Worm (Caenorhabditis elegans): ENCODE data around the gene F12A10.9.
A peak's percentile ranks its signal among the peaks of the same experiment; 100 is the strongest.
"Not testable (repeated sequence)": the region's sequence is repeated elsewhere in the genome, so short reads cannot be mapped to it uniquely, and the experiment has no call there.

F12A10.9 gene

DNA sequence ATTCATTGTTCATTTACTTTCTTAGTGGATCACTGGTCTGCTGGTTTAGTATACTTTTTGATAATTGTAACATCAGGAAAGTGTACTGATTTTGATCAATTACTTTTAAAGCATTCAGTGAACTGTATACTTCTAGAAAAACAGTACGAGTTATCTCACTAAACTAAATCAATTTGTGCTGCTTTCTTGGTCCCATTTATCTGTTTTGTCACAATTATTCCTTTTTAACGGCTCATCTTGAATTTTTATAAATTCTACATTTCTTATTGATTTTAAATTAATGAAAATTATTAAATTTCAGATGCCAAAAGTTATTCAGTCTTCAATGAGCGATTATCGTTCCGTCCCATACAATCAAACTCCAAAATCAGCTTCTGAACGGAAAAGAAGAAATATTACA is 36.5 kb downstream of the F12A10.9 start, which contains the start of gene hlh-25:
TSS of gene hlh-25 (plus strand) at position 301 of the 400 bp plus-strand sequence.
- not testable (repeated sequence) for TF ChIP-seq daf-16 (GFP tag; optimal IDR thresholded peaks at IDR 0.05); daf-16 (tag; optimal IDR thresholded peaks at IDR 0.05); vab-7 (GFP tag; IDR thresholded peaks at IDR 0.05); F10B5.3 (tag; optimal IDR thresholded peaks at IDR 0.05)

ce11 chrII:5537078-5537477 is 38.6 kb downstream of the F12A10.9 start:
- peak; percentile 65 for TF ChIP-seq spr-1 (tag; optimal IDR thresholded peaks at IDR 0.05)
- TF ChIP-seq T20F7.1 (GFP tag; optimal IDR thresholded peaks at IDR 0.05): peak; percentile 61
- no peak for TF ChIP-seq ctbp-1 (GFP tag; IDR thresholded peaks at IDR 0.05)

DNA sequence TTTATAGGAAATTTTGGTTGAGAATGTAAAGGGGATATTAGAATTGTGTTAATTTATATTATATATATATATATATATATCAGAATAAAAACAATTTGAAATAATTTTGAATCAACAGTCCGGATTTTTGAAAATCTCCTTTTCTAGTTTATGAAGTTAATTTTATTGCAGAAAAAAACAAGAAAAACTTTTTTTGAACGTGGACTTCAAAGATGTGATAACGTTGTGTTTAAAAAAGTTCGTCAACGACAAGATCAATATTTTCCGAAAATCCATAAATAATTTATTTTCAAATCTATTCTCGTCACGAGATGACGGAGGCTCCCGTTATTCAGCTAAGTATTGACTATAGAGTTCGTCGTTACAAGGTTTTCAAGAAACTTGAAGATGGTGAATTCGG is 39.0 kb downstream of the F12A10.9 start, which contains the start of gene C17C3.11:
TSS of gene C17C3.11 (plus strand) at position 301 of the 400 bp plus-strand sequence.
- TF ChIP-seq dpl-1 (GFP tag; optimal IDR thresholded peaks at IDR 0.05): no peak
- no peak for TF ChIP-seq lin-29 (GFP tag; IDR thresholded peaks at IDR 0.05)
- TF ChIP-seq mep-1 (tag; optimal IDR thresholded peaks at IDR 0.05): no peak
- no peak for TF ChIP-seq rbr-2 (tag; optimal IDR thresholded peaks at IDR 0.05)
- TF ChIP-seq lim-7 (GFP tag; IDR thresholded peaks at IDR 0.05): no peak
- no peak for TF ChIP-seq nhr-42 (GFP tag; IDR thresholded peaks at IDR 0.05)
- no peak for TF ChIP-seq aha-1 (tag)
- TF ChIP-seq unc-130 (GFP tag; optimal IDR thresholded peaks at IDR 0.05): no peak

ce11 chrII:5540113-5540512 is 41.6 kb downstream of the F12A10.9 start, which contains the start of gene hlh-27:
hlh-27 (minus strand) TSS chrII:5540213.
- not testable (repeated sequence) for TF ChIP-seq daf-16 (GFP tag; optimal IDR thresholded peaks at IDR 0.05); daf-16 (tag; optimal IDR thresholded peaks at IDR 0.05); snpc-4 (tag; optimal IDR thresholded peaks at IDR 0.05); dmd-6 (GFP tag; IDR thresholded peaks at IDR 0.05)

DNA sequence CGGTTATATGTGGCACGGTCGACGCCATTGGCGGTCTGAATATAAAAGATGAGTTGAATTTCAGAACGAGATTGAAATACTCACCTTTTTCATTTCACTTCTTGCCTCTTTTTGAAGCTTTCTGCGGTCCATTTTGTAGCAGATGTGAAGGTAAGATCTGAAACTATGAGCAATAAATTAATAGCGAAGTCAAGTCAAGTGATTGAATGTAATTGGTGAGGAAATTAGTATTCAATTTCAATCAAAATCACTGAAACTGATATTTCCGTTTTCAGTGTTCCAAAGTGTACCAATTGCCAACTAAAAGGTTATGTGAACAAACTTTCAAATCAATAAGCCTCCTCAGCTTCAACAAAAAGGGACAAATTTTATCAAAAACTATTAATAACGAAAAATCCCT is 43.2 kb downstream of the F12A10.9 start, which contains the start of gene C17C3.24:
TSS of gene C17C3.24 (minus strand) at position 101 of the 400 bp plus-strand sequence.
- TF ChIP-seq egl-27 (tag; optimal IDR thresholded peaks at IDR 0.05): no peak
- TF ChIP-seq ceh-20 (GFP tag; IDR thresholded peaks at IDR 0.05): no peak
- TF ChIP-seq ceh-32 (tag; optimal IDR thresholded peaks at IDR 0.05; ENCODE audit: poor library complexity): no peak
- no peak for TF ChIP-seq Y48G9A.11 (GFP tag; IDR thresholded peaks at IDR 0.05)
- no peak for TF ChIP-seq F10B5.3 (tag; optimal IDR thresholded peaks at IDR 0.05)
- no peak for TF ChIP-seq lin-29 (GFP tag; IDR thresholded peaks at IDR 0.05)
- no peak for TF ChIP-seq R02D3.7 (tag; optimal IDR thresholded peaks at IDR 0.05)
- TF ChIP-seq ama-1 (optimal IDR thresholded peaks at IDR 0.05): no peak
- no peak for TF ChIP-seq dmd-6 (GFP tag; IDR thresholded peaks at IDR 0.05)

- TF ChIP-seq ZK546.5 (tag; optimal IDR thresholded peaks at IDR 0.05): peak; percentile 44 to 74
- TF ChIP-seq ceh-32 (tag; optimal IDR thresholded peaks at IDR 0.05; ENCODE audit: poor library complexity): peak; percentile 89
- TF ChIP-seq Y48G9A.11 (GFP tag; IDR thresholded peaks at IDR 0.05): peak; percentile 75
- peak; percentile 92 for TF ChIP-seq ztf-7 (tag; optimal IDR thresholded peaks at IDR 0.05)
- TF ChIP-seq daf-12 (tag; optimal IDR thresholded peaks at IDR 0.05): no peak
- peak; percentile 61; the same call in 1 of the 2 replicates for TF ChIP-seq dmd-8 (GFP tag; IDR thresholded peaks at IDR 0.05)
- peak; percentile 84 to 93 for TF ChIP-seq mdl-1 (tag; optimal IDR thresholded peaks at IDR 0.05)
- peak; percentile 83 for TF ChIP-seq Y105C5A.15 (GFP tag; IDR thresholded peaks at IDR 0.05)
- TF ChIP-seq zip-2 (tag; optimal IDR thresholded peaks at IDR 0.05): peak; percentile 92
- peak; percentile 94 for TF ChIP-seq madf-9 (GFP tag; conservative IDR thresholded peaks at IDR 0.05)
- TF ChIP-seq nhr-42 (GFP tag; IDR thresholded peaks at IDR 0.05): peak; percentile 96
- TF ChIP-seq egl-27 (tag; optimal IDR thresholded peaks at IDR 0.05): no peak
- peak; percentile 95 for TF ChIP-seq nhr-28 (tag; optimal IDR thresholded peaks at IDR 0.05)
- peak; percentile 95 for TF ChIP-seq zag-1 (tag; optimal IDR thresholded peaks at IDR 0.05)
- TF ChIP-seq attf-4 (tag; optimal IDR thresholded peaks at IDR 0.05): peak; percentile 63
- TF ChIP-seq nhr-41 (GFP tag; IDR thresholded peaks at IDR 0.05): peak; percentile 88
- peak; percentile 78 for TF ChIP-seq lim-7 (GFP tag; IDR thresholded peaks at IDR 0.05)
- peak; percentile 96 for TF ChIP-seq duxl-1 (tag; optimal IDR thresholded peaks at IDR 0.05; ENCODE audit: poor library complexity)
- TF ChIP-seq dmd-9 (GFP tag; IDR thresholded peaks at IDR 0.05): peak; percentile 98
- peak; percentile 83 to 90 for TF ChIP-seq daf-16 (GFP tag; optimal IDR thresholded peaks at IDR 0.05)
- peak; percentile 94 for TF ChIP-seq daf-16 (tag; optimal IDR thresholded peaks at IDR 0.05)
- peak; percentile 96 for TF ChIP-seq arid-1 (GFP tag; conservative IDR thresholded peaks at IDR 0.05)
- TF ChIP-seq T20F7.1 (GFP tag; optimal IDR thresholded peaks at IDR 0.05): peak; percentile 92
- TF ChIP-seq unc-39 (tag; optimal IDR thresholded peaks at IDR 0.05): no peak
- peak; percentile 92 for TF ChIP-seq lin-13 (GFP tag; optimal IDR thresholded peaks at IDR 0.05)
These were observed 45.1 kb downstream of the F12A10.9 start for ce11 chrII:5543476-5544144.
